Worm (Caenorhabditis elegans) whole organism, L3 larva: ENCODE results near the gene W08E12.8.

Source experiments
- pqm-1 ChIP-seq: fragments of 150-350 bp; optimal IDR thresholded peaks from 2 replicates; lab custom pipeline; 2017; ENCODE audit warnings: missing biosample characterization, missing genetic modification characterization, inconsistent platforms
- ztf-4 ChIP-seq: fragments of 150-350 bp; optimal IDR thresholded peaks from 2 replicates; lab custom pipeline; 2014; ENCODE audit warnings: missing biosample characterization, missing genetic modification characterization

- TF ChIP-seq pqm-1 (tag; lab: Kevin White, UChicago) (no peak), ztf-4 (no peak)
Observed at ce11 chrIV:3278822-3279221, 13.3 kb upstream of the W08E12.8 start.
